Fruit fly (Drosophila melanogaster): ENCODE results near the gene CkIIalpha-i1.

The CkIIalpha-i1 gene

DNA sequence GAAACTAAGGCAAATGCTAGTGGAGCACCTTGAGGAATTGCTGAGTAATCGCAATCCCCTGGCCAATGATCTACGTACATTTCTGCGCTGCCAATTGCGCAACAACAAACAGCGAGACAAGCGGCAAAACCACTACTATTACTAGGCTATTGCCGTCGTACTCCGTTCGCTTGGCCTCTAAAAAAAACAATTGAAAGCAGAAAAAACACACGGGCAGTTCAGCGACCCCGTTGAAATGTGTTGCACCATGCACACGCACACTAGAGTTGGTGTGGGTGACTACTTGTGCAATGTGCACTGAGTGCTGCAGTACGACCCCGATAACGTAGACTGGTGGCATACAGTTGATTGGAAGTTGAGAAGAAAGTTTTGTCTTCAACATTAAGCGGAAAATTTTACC is 7.8 kb downstream of the CkIIalpha-i1 start:
- TF ChIP-seq wdn (GFP tag; IDR thresholded peaks at IDR 0.05) (no peak), Bteb2 (GFP tag; optimal IDR thresholded peaks at IDR 0.05) (no peak), CG17612 (GFP tag; IDR thresholded peaks at IDR 0.05) (no peak), pum (GFP tag; optimal IDR thresholded peaks at IDR 0.05) (no peak), CG6813 (GFP tag; optimal IDR thresholded peaks at IDR 0.05) (no peak), Spps (tag; optimal IDR thresholded peaks at IDR 0.05) (no peak), jumu (GFP tag; optimal IDR thresholded peaks at IDR 0.05) (no peak), gcm2 (GFP tag; optimal IDR thresholded peaks at IDR 0.05) (no peak), Lpt (GFP tag; optimal IDR thresholded peaks at IDR 0.05) (no peak), ci (GFP tag; IDR thresholded peaks at IDR 0.05) (peak; percentile 59), CG3995 (GFP tag; optimal IDR thresholded peaks at IDR 0.05) (no peak), gce (GFP tag; IDR thresholded peaks at IDR 0.05) (no peak), lmd (GFP tag; IDR thresholded peaks at IDR 0.05) (no peak), CG9609 (GFP tag; optimal IDR thresholded peaks at IDR 0.05) (no peak), CG17912 (GFP tag; optimal IDR thresholded peaks at IDR 0.05) (no peak), HmgZ (tag; optimal IDR thresholded peaks at IDR 0.05) (peak; percentile 17), stc (GFP tag; IDR thresholded peaks at IDR 0.05) (no peak), CG15269 (tag; optimal IDR thresholded peaks at IDR 0.05) (no peak), CG31441 (GFP tag; IDR thresholded peaks at IDR 0.05) (no peak), CG7357 (GFP tag; IDR thresholded peaks at IDR 0.05) (no peak), ERR (GFP tag; optimal IDR thresholded peaks at IDR 0.05) (peak; percentile 10), CG11398 (GFP tag; optimal IDR thresholded peaks at IDR 0.05) (no peak), sens-2 (GFP tag; IDR thresholded peaks at IDR 0.05) (no peak), HHEX (GFP tag; optimal IDR thresholded peaks at IDR 0.05) (no peak), sens (GFP tag) (peak; percentile 24), CG14710 (tag; optimal IDR thresholded peaks at IDR 0.05) (no peak), prd (optimal IDR thresholded peaks at IDR 0.05) (no peak), prd (GFP tag; IDR thresholded peaks at IDR 0.05) (no peak), insv (GFP tag; optimal IDR thresholded peaks at IDR 0.05) (no peak), Myb (GFP tag; optimal IDR thresholded peaks at IDR 0.05) (no peak), CG11456 (GFP tag; IDR thresholded peaks at IDR 0.05) (no peak), repo (GFP tag; optimal IDR thresholded peaks at IDR 0.05) (no peak), cato (GFP tag; optimal IDR thresholded peaks at IDR 0.05; ENCODE audit: borderline replicate concordance) (no peak), tio (GFP tag; optimal IDR thresholded peaks at IDR 0.05) (no peak), Dip2 (GFP tag; IDR thresholded peaks at IDR 0.05) (no peak), CkIIα-i1 (GFP tag; IDR thresholded peaks at IDR 0.05) (peak; percentile 12; the same call in 1 of the 2 replicates), chn (GFP tag; optimal IDR thresholded peaks at IDR 0.05) (no peak), CG11696 (GFP tag; IDR thresholded peaks at IDR 0.05) (no peak), lov (optimal IDR thresholded peaks at IDR 0.05) (no peak), lov (GFP tag; IDR thresholded peaks at IDR 0.05) (no peak), Blimp-1 (GFP tag; optimal IDR thresholded peaks at IDR 0.05) (no peak), fd96Cb (tag; optimal IDR thresholded peaks at IDR 0.05) (no peak), CG11504 (tag; optimal IDR thresholded peaks at IDR 0.05) (no peak), Vsx1 (GFP tag; optimal IDR thresholded peaks at IDR 0.05) (no peak), crol (GFP tag; IDR thresholded peaks at IDR 0.05) (no peak), MBD-R2 (GFP tag; IDR thresholded peaks at IDR 0.05) (no peak), gcm (GFP tag; optimal IDR thresholded peaks at IDR 0.05) (no peak), CG10321 (GFP tag; IDR thresholded peaks at IDR 0.05) (no peak), cg (GFP tag; optimal IDR thresholded peaks at IDR 0.05) (peak; percentile 55), inv (GFP tag; IDR thresholded peaks at IDR 0.05; ENCODE audit: partially characterized antibody) (0 out of 2 replicates have a peak, but pooled peaks have one; percentile 6), CG9797 (GFP tag; optimal IDR thresholded peaks at IDR 0.05) (no peak), CG2129 (GFP tag; IDR thresholded peaks at IDR 0.05; ENCODE audit: partially characterized antibody) (no peak), Gug (GFP tag; IDR thresholded peaks at IDR 0.05) (no peak)
